Worm (Caenorhabditis elegans) whole organism, mixed stage, embryonic: Measurements from ENCODE around the gene dnj-3.

Experiments
- bed-3 ChIP-seq: fragments of 200-800 bp; sonication (Bioruptor generic); optimal IDR thresholded peaks from 3 replicates; lab custom pipeline; 2018; ENCODE audit warnings: mild to moderate bottlenecking, missing genetic modification characterization, moderate library complexity, missing compliant biosample characterization
- blmp-1 ChIP-seq: fragments of 150-350 bp; optimal IDR thresholded peaks from 2 replicates; lab custom pipeline; 2014; ENCODE audit warnings: missing biosample characterization, missing genetic modification characterization
- ceh-39 ChIP-seq: fragments of 150-350 bp; optimal IDR thresholded peaks from 2 replicates; lab custom pipeline; 2014; ENCODE audit warnings: missing biosample characterization, missing genetic modification characterization
- ceh-43 ChIP-seq: fragments of 200-800 bp; sonication (Bioruptor generic); optimal IDR thresholded peaks from 2 replicates; lab custom pipeline; 2018; ENCODE audit warnings: mild to moderate bottlenecking, missing genetic modification characterization, moderate library complexity, missing compliant biosample characterization
- ceh-83 ChIP-seq: fragments of 200-800 bp; sonication (Bioruptor generic); optimal IDR thresholded peaks from 2 replicates; lab custom pipeline; 2018; ENCODE audit warnings: mild to moderate bottlenecking, missing genetic modification characterization, missing compliant biosample characterization
- ces-1 ChIP-seq: fragments of 150-350 bp; optimal IDR thresholded peaks from 2 replicates; lab custom pipeline; 2014; ENCODE audit warnings: missing biosample characterization, missing genetic modification reagents, missing genetic modification characterization
- cnd-1 ChIP-seq: fragments of 200-800 bp; sonication (Bioruptor generic); optimal IDR thresholded peaks from 2 replicates; lab custom pipeline; 2018; ENCODE audit warnings: mild to moderate bottlenecking, missing genetic modification characterization, missing compliant biosample characterization
- drap-1 ChIP-seq: fragments of 200-800 bp; sonication (Bioruptor generic); optimal IDR thresholded peaks from 3 replicates; lab custom pipeline; 2018; ENCODE audit warnings: mild to moderate bottlenecking, missing genetic modification characterization, missing compliant biosample characterization
- elt-1 ChIP-seq: sonication (generic microtip); optimal IDR thresholded peaks from 2 replicates; lab custom pipeline; 2017; ENCODE audit warnings: missing genetic modification characterization, mild to moderate bottlenecking, missing compliant biosample characterization, antibody characterized with exemption, moderate library complexity, borderline replicate concordance; ENCODE audit not compliant: insufficient read depth
- elt-3 ChIP-seq: fragments of 150-350 bp; optimal IDR thresholded peaks from 2 replicates; lab custom pipeline; 2014; ENCODE audit warnings: missing biosample characterization, missing genetic modification characterization
- flh-1 ChIP-seq: fragments of 200-800 bp; sonication (Bioruptor generic); optimal IDR thresholded peaks from 2 replicates; lab custom pipeline; 2018; ENCODE audit warnings: mild to moderate bottlenecking, missing genetic modification characterization, moderate library complexity, missing compliant biosample characterization
- ham-2 ChIP-seq: fragments of 200-800 bp; sonication (Bioruptor generic); optimal IDR thresholded peaks from 2 replicates; lab custom pipeline; 2018; ENCODE audit warnings: mild to moderate bottlenecking, missing genetic modification characterization, missing compliant biosample characterization
- hlh-1 ChIP-seq: fragments of 150-350 bp; optimal IDR thresholded peaks from 2 replicates; lab custom pipeline; 2014; ENCODE audit warnings: missing biosample characterization, missing genetic modification reagents, missing genetic modification characterization
- lin-13 ChIP-seq: fragments of 150-350 bp; optimal IDR thresholded peaks from 2 replicates; lab custom pipeline; 2014; ENCODE audit warnings: missing biosample characterization, missing genetic modification characterization
- lin-32 ChIP-seq: fragments of 200-800 bp; sonication (Bioruptor generic); optimal IDR thresholded peaks from 2 replicates; lab custom pipeline; 2018; ENCODE audit warnings: mild to moderate bottlenecking, missing genetic modification characterization, missing compliant biosample characterization
- lsy-2 ChIP-seq: fragments of 150-350 bp; optimal IDR thresholded peaks from 2 replicates; lab custom pipeline; 2014; ENCODE audit warnings: missing biosample characterization, missing genetic modification characterization
- mab-5 ChIP-seq: fragments of 150-350 bp; optimal IDR thresholded peaks from 2 replicates; lab custom pipeline; 2014; ENCODE audit warnings: missing biosample characterization, missing genetic modification characterization
- mep-1 ChIP-seq: fragments of 150-350 bp; optimal IDR thresholded peaks from 2 replicates; lab custom pipeline; 2017; ENCODE audit warnings: missing biosample characterization, missing genetic modification reagents, missing genetic modification characterization, inconsistent platforms
- mls-2 ChIP-seq: sonication (generic microtip); optimal IDR thresholded peaks from 2 replicates; lab custom pipeline; 2016; ENCODE audit warnings: mild to moderate bottlenecking, missing genetic modification characterization, moderate library complexity, missing compliant biosample characterization
- nhr-2 ChIP-seq: fragments of 150-350 bp; optimal IDR thresholded peaks from 2 replicates; lab custom pipeline; 2014; ENCODE audit warnings: missing biosample characterization, missing genetic modification characterization
- nhr-237 ChIP-seq: fragments of 150-350 bp; optimal IDR thresholded peaks from 2 replicates; lab custom pipeline; 2014; ENCODE audit warnings: missing biosample characterization, missing genetic modification characterization
- nhr-28 ChIP-seq: fragments of 150-350 bp; optimal IDR thresholded peaks from 2 replicates; lab custom pipeline; 2014; ENCODE audit warnings: missing biosample characterization, missing genetic modification characterization
- nhr-76 ChIP-seq: sonication (generic microtip); optimal IDR thresholded peaks from 2 replicates; lab custom pipeline; 2017; ENCODE audit warnings: missing biosample characterization, missing genetic modification characterization
- pha-4 ChIP-seq: fragments of 150-350 bp; optimal IDR thresholded peaks from 2 replicates; lab custom pipeline; 2018; ENCODE audit warnings: missing biosample characterization, missing genetic modification reagents, missing genetic modification characterization
- sem-2 ChIP-seq: fragments of 200-800 bp; sonication (Bioruptor generic); optimal IDR thresholded peaks from 2 replicates; lab custom pipeline; 2018; ENCODE audit warnings: mild to moderate bottlenecking, missing genetic modification characterization, missing compliant biosample characterization
- snpc-4 ChIP-seq: fragments of 150-350 bp; optimal IDR thresholded peaks from 2 replicates; lab custom pipeline; 2014; ENCODE audit warnings: missing biosample characterization, missing genetic modification characterization
- sptf-1 ChIP-seq: sonication (generic microtip); optimal IDR thresholded peaks from 2 replicates; lab custom pipeline; 2017; ENCODE audit warnings: mild to moderate bottlenecking, missing genetic modification characterization, moderate library complexity, missing compliant biosample characterization
- tbx-8 ChIP-seq: fragments of 200-800 bp; sonication (Bioruptor generic); optimal IDR thresholded peaks from 2 replicates; lab custom pipeline; 2018; ENCODE audit warnings: mild to moderate bottlenecking, missing genetic modification characterization, moderate library complexity, missing compliant biosample characterization
- unc-120 ChIP-seq: sonication (generic microtip); optimal IDR thresholded peaks from 2 replicates; lab custom pipeline; 2017; ENCODE audit warnings: missing genetic modification characterization, missing compliant biosample characterization; ENCODE audit not compliant: poor library complexity, severe bottlenecking
- unc-62 ChIP-seq: fragments of 150-350 bp; optimal IDR thresholded peaks from 2 replicates; lab custom pipeline; 2014; ENCODE audit warnings: missing biosample characterization, missing genetic modification reagents, missing genetic modification characterization
- zip-8 ChIP-seq: fragments of 150-350 bp; optimal IDR thresholded peaks from 2 replicates; lab custom pipeline; 2014; ENCODE audit warnings: missing biosample characterization, missing genetic modification characterization

dnj-3 gene

DNA sequence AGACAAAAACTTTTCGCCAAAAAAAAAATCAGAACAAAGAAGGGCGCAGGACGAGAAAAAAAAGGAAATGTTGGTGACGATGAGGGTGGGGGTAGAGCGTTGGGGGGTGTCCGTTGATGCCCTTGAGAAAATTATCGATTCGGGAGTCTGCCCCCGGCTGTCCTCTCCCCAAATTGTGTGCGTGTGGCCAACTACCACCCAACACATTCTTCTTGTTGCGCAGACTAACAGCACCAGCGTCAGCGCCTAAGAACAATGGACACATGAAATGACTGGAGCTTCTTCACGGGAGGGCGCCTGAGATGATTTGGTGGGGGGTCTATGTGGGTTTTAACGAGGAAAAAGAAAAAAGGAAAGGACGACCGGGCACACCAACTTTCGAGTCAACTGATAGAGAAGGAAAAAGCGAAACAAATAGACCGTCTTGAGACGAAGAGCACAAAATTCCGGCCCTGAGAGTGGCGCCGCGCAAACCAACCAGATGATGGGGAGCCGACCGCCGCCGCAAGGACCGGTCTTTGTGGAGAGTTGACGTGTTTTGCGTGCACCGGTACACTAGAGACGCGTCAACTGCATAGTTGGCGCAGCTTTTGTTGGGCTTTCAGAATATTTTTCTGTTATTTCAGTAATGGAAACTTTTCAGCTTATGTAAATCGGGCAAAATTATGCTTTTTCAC, 3.3 kb upstream of the dnj-3 start, which contains the start of gene C25D7.9 (continued):
- no peak for TF ChIP-seq pha-4 (tag; lab: Kevin White, UChicago)

DNA sequence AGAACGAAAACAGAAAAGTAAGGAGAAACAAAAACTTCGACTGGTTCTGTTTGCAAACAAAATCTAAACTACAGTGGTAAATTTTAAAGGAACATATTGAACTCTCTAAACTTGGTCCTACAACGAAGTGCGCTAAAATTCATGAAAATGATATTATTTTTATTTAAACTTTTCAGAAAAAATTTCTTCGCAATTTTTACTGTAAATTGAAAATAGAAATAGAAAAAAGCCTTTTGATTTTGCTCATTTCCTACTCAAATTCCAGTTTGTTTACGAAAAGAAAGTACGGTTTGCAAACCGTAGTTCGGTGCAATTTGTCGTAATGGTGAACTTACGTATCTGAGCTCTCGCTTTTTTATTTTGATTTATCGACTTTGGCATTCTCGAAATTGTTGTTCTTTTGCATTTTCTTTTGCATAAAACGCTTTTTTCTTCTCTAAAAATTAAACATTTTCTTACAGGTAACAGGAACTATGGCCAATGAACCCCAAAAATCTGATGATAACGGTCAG, 2.6 kb upstream of the dnj-3 start, which contains the start of gene otub-1:
otub-1 (plus strand) TSS at position 462 of the 512 bp plus-strand sequence.
- no peak for TF ChIP-seq nhr-28 (tag; lab: Kevin White, UChicago)
- TF ChIP-seq ces-1 (GFP tag; lab: Kevin White, UChicago), result no peak
- no peak for TF ChIP-seq sptf-1 (tag; lab: Kevin White, UChicago)
- no peak for TF ChIP-seq lsy-2
- no peak for TF ChIP-seq ham-2 (GFP tag; lab: Kevin White, UChicago)

DNA sequence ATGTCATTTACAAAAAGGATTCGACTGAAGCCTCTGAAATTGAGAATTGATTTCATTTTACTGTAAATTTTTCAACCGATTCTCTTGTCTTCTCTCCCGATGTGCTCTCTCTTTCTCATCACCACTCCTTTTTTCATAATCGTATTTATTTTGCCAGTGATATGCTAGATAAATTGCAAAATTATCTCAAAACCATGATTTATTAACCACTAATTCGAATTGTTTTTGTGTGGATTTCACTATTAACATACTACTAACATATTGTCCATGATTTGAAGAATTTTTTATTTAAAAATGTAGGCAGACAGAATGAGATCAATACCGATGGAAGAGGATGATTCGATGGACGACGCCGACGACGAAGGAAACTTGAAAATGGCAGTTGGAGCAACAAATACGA, 1.3 kb upstream of the dnj-3 start, which contains the start of gene C25D7.10:
C25D7.10 (plus strand) TSS at position 301 of the 400 bp plus-strand sequence.
- no peak for TF ChIP-seq ceh-83
- no peak for TF ChIP-seq unc-120
- TF ChIP-seq nhr-28 (tag; lab: Kevin White, UChicago), result no peak
- TF ChIP-seq snpc-4 (tag; lab: Kevin White, UChicago), result no peak
- no peak for TF ChIP-seq zip-8 (tag; lab: Kevin White, UChicago)
- TF ChIP-seq elt-1, result no peak
- no peak for TF ChIP-seq nhr-76
- TF ChIP-seq bed-3, result no peak
- TF ChIP-seq lsy-2, result no peak
- TF ChIP-seq lin-13 (tag; lab: Kevin White, UChicago), result no peak
- no peak for TF ChIP-seq ceh-43
- no peak for TF ChIP-seq mab-5 (tag; lab: Kevin White, UChicago)
- no peak for TF ChIP-seq ceh-39 (tag; lab: Kevin White, UChicago)
- TF ChIP-seq lin-32 (GFP tag; lab: Kevin White, UChicago), result no peak
- no peak for TF ChIP-seq ces-1 (GFP tag; lab: Kevin White, UChicago)

DNA sequence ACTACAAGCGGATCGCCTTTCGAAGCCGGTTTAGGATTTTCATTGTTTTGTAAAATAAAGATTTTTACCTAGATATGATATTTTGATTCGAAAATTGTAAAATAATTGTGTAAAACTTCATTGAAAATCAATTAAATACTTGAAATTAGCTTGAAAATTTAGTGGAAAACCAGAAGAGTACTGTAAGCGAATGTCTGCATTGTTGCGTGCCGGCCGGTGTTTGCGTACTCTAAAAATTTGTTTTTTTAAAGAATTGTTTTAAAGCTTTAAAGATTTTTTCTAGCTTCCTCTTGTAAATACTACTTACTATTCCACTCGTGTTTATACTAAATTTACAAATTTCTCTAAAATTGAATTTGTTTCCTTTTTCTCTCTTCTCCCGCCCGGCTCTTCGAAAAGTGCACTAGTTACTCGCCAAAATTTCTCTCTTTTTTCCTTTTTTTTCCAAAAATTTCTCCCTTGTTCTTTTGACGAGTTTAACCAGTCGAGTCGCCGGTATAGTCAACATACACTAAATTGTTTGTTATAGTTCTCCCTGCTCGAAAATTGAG, 1.0 kb downstream of the dnj-3 start:
- TF ChIP-seq snpc-4 (tag; lab: Kevin White, UChicago), result no peak
- no peak for TF ChIP-seq sem-2 (GFP tag; lab: Kevin White, UChicago)
- no peak for TF ChIP-seq nhr-76
- no peak for TF ChIP-seq mls-2 (tag; lab: Kevin White, UChicago)
- peak; percentile 82 for TF ChIP-seq lsy-2
- no peak for TF ChIP-seq mab-5 (tag; lab: Kevin White, UChicago)
- TF ChIP-seq ceh-83, result no peak
- no peak for TF ChIP-seq blmp-1 (tag; lab: Kevin White, UChicago)
- no peak for TF ChIP-seq unc-120
- no peak for TF ChIP-seq ham-2 (GFP tag; lab: Kevin White, UChicago)
- no peak for TF ChIP-seq hlh-1 (tag; lab: Kevin White, UChicago)
- TF ChIP-seq ces-1 (GFP tag; lab: Kevin White, UChicago), result peak; percentile 87
- no peak for TF ChIP-seq sptf-1 (tag; lab: Kevin White, UChicago)
- no peak for TF ChIP-seq drap-1 (GFP tag; lab: Kevin White, UChicago)
- no peak for TF ChIP-seq lin-13 (tag; lab: Kevin White, UChicago)

- TF ChIP-seq mls-2 (tag; lab: Kevin White, UChicago) (peak; percentile 57), ceh-39 (tag; lab: Kevin White, UChicago) (peak; percentile 65), blmp-1 (tag; lab: Kevin White, UChicago) (no peak), cnd-1 (tag; lab: Kevin White, UChicago) (peak; percentile 26), lin-32 (GFP tag; lab: Kevin White, UChicago) (no peak), lsy-2 (peak; percentile 52), lin-13 (tag; lab: Kevin White, UChicago) (no peak), mep-1 (tag; lab: Kevin White, UChicago) (peak; percentile 44), bed-3 (no peak), pha-4 (tag; lab: Kevin White, UChicago) (peak; percentile 79), drap-1 (GFP tag; lab: Kevin White, UChicago) (peak; percentile 80), elt-3 (tag; lab: Kevin White, UChicago) (no peak), mab-5 (tag; lab: Kevin White, UChicago) (no peak), nhr-2 (tag; lab: Kevin White, UChicago) (peak; percentile 39), sem-2 (GFP tag; lab: Kevin White, UChicago) (no peak), flh-1 (GFP tag; lab: Kevin White, UChicago) (no peak), sptf-1 (tag; lab: Kevin White, UChicago) (peak; percentile 35), hlh-1 (tag; lab: Kevin White, UChicago) (peak; percentile 62), ces-1 (GFP tag; lab: Kevin White, UChicago) (peak; percentile 91), unc-120 (peak; percentile 99), tbx-8 (no peak), unc-62 (GFP tag; lab: Kevin White, UChicago) (peak; percentile 94), nhr-237 (peak; percentile 60)
- TF ChIP-seq, all 35 proteins: peak for 14
Measured at ce11 chrV:15071015-15071810, 2.7 kb downstream of the dnj-3 start, which contains the start of gene unc-76. TSS of gene unc-76 (plus strand) at chrV:15071760.
